Worm (Caenorhabditis elegans): ENCODE data around the gene tag-180.

Gene tag-180

ce11 chrII:11279971-11280370, 49.3 kb downstream of the tag-180 start:
- TF ChIP-seq nhr-11 (tag; optimal IDR thresholded peaks at IDR 0.05) = no peak
- TF ChIP-seq unc-130 (tag; optimal IDR thresholded peaks at IDR 0.05) = peak; percentile 32
- TF ChIP-seq egl-27 (tag; optimal IDR thresholded peaks at IDR 0.05) = no peak
- no peak for TF ChIP-seq aha-1 (tag; optimal IDR thresholded peaks at IDR 0.05)
- peak; percentile 56 for TF ChIP-seq nhr-85 (tag)
- peak; percentile 12 to 45 for TF ChIP-seq lsy-2 (tag; optimal IDR thresholded peaks at IDR 0.05)
- peak; percentile 14 for TF ChIP-seq rnt-1 (tag; optimal IDR thresholded peaks at IDR 0.05)
- no peak for TF ChIP-seq ets-5 (GFP tag; IDR thresholded peaks at IDR 0.05)
- no peak for TF ChIP-seq irx-1 (tag; optimal IDR thresholded peaks at IDR 0.05)
- peak; percentile 32 for TF ChIP-seq blmp-1 (tag; optimal IDR thresholded peaks at IDR 0.05)
- peak; percentile 6 for TF ChIP-seq tbx-2 (tag; optimal IDR thresholded peaks at IDR 0.05)
- peak; percentile 1 for TF ChIP-seq nhr-90 (tag; optimal IDR thresholded peaks at IDR 0.05; ENCODE audit: poor library complexity)
- TF ChIP-seq pax-3 (tag; optimal IDR thresholded peaks at IDR 0.05) = no peak

- no peak for TF ChIP-seq unc-30 (tag; optimal IDR thresholded peaks at IDR 0.05)
- TF ChIP-seq isw-1 (GFP tag; IDR thresholded peaks at IDR 0.05) = no peak
- TF ChIP-seq mdl-1 (tag; optimal IDR thresholded peaks at IDR 0.05) = no peak
- no peak for TF ChIP-seq sox-4 (tag; optimal IDR thresholded peaks at IDR 0.05)
- peak; percentile 10 for TF ChIP-seq rnt-1 (tag; optimal IDR thresholded peaks at IDR 0.05)
Measured at ce11 chrII:11276879-11277278, 52.4 kb downstream of the tag-180 start.

- no peak for TF ChIP-seq ztf-4 (tag; optimal IDR thresholded peaks at IDR 0.05)
- no peak for TF ChIP-seq pag-3 (tag; optimal IDR thresholded peaks at IDR 0.05; ENCODE audit: borderline replicate concordance, insufficient read depth)
- no peak for TF ChIP-seq mab-9 (GFP tag; IDR thresholded peaks at IDR 0.05)
- no peak for TF ChIP-seq ztf-11 (tag; optimal IDR thresholded peaks at IDR 0.05)
- peak; percentile 55 for TF ChIP-seq nhr-71 (tag; optimal IDR thresholded peaks at IDR 0.05)
- peak; percentile 52 for TF ChIP-seq lin-14 (GFP tag; optimal IDR thresholded peaks at IDR 0.05)
- no peak for TF ChIP-seq pax-3 (tag; optimal IDR thresholded peaks at IDR 0.05)
- TF ChIP-seq mdl-1 (tag; optimal IDR thresholded peaks at IDR 0.05) = no peak
- TF ChIP-seq efl-1 (optimal IDR thresholded peaks at IDR 0.05) = no peak
- peak in 1 of 2 experiments; percentile 37 for TF ChIP-seq efl-1 (GFP tag; optimal IDR thresholded peaks at IDR 0.05 in 1 of 2)
- peak; percentile 27 to 78 for TF ChIP-seq lsy-2 (tag; optimal IDR thresholded peaks at IDR 0.05)
- TF ChIP-seq rnt-1 (tag; optimal IDR thresholded peaks at IDR 0.05) = peak; percentile 76
- TF ChIP-seq jun-1 (tag; optimal IDR thresholded peaks at IDR 0.05) = no peak
- peak; percentile 70 for TF ChIP-seq unc-130 (tag; optimal IDR thresholded peaks at IDR 0.05)
Measured at ce11 chrII:11275484-11275883, 53.7 kb downstream of the tag-180 start.

ce11 chrII:11274876-11275275, 54.4 kb downstream of the tag-180 start:
- no peak for TF ChIP-seq swsn-7 (tag; optimal IDR thresholded peaks at IDR 0.05)
- TF ChIP-seq zag-1 (tag; optimal IDR thresholded peaks at IDR 0.05) = no peak
- no peak for TF ChIP-seq aha-1 (tag; optimal IDR thresholded peaks at IDR 0.05)
- no peak for TF ChIP-seq lir-3 (tag; optimal IDR thresholded peaks at IDR 0.05; ENCODE audit: poor library complexity)
- TF ChIP-seq unc-86 (tag; optimal IDR thresholded peaks at IDR 0.05) = no peak

All from whole organism, L1 larva.